Fruit fly (Drosophila melanogaster): Measurements from ENCODE around the gene Lip4.

dm6 chr2L:10555269-10555668, 27.9 kb downstream of the Lip4 start:
- peak; percentile 37; the same call in 1 of the 3 replicates for TF ChIP-seq ken (GFP tag; IDR thresholded peaks at IDR 0.05)
- no peak for TF ChIP-seq lola (GFP tag; optimal IDR thresholded peaks at IDR 0.05)
- 0 out of 3 replicates have a peak, but pooled peaks have one; percentile 27 for TF ChIP-seq otp (GFP tag; IDR thresholded peaks at IDR 0.05)
- no peak for TF ChIP-seq btn (GFP tag; optimal IDR thresholded peaks at IDR 0.05)
- no peak for TF ChIP-seq CG11696 (GFP tag; IDR thresholded peaks at IDR 0.05)
